Fruit fly (Drosophila melanogaster): Measurements from ENCODE around the gene CG33331.

dm6 chr3R:14901408-14902352 is 15.4 kb downstream of the CG33331 start, which contains the start of gene RpS5b:
- no peak for TF ChIP-seq ttk (optimal IDR thresholded peaks at IDR 0.05)
- TF ChIP-seq psq (optimal IDR thresholded peaks at IDR 0.05) = no peak
- no peak for TF ChIP-seq h (optimal IDR thresholded peaks at IDR 0.05)

Measured in Kc167 (cell line).